Fruit fly (Drosophila melanogaster): ENCODE data around the gene CG16727.

Gene CG16727

dm6 chr3R:19659448-19659847 is 46.3 kb downstream of the CG16727 start, which contains the start of gene ort:
Gene ort (plus strand): TSS chr3R:19659748.
- TF ChIP-seq CG32121 (GFP tag; IDR thresholded peaks at IDR 0.05) (no peak), gl (tag; optimal IDR thresholded peaks at IDR 0.05) (no peak), Snoo (tag; optimal IDR thresholded peaks at IDR 0.05) (no peak), EcR (GFP tag; optimal IDR thresholded peaks at IDR 0.05) (no peak), D1 (tag; optimal IDR thresholded peaks at IDR 0.05) (no peak), CG34367 (tag; optimal IDR thresholded peaks at IDR 0.05) (no peak), CG10348 (GFP tag; IDR thresholded peaks at IDR 0.05) (no peak), Pif1A (GFP tag; optimal IDR thresholded peaks at IDR 0.05) (no peak), fd96Ca (GFP tag; IDR thresholded peaks at IDR 0.05) (no peak), CG8301 (tag; optimal IDR thresholded peaks at IDR 0.05) (no peak), CG17806 (tag; optimal IDR thresholded peaks at IDR 0.05) (no peak), Ets98B (GFP tag; IDR thresholded peaks at IDR 0.05) (no peak), CG12605 (GFP tag; IDR thresholded peaks at IDR 0.05) (no peak), Pif1B (GFP tag; optimal IDR thresholded peaks at IDR 0.05) (no peak)

- no peak for TF ChIP-seq gl (tag; optimal IDR thresholded peaks at IDR 0.05)
- TF ChIP-seq Pif1B (GFP tag; optimal IDR thresholded peaks at IDR 0.05): no peak
- TF ChIP-seq Pif1A (GFP tag; optimal IDR thresholded peaks at IDR 0.05): no peak
- TF ChIP-seq D1 (tag; optimal IDR thresholded peaks at IDR 0.05): no peak
- no peak for TF ChIP-seq CG9948 (tag; optimal IDR thresholded peaks at IDR 0.05)
- TF ChIP-seq CG8301 (tag; optimal IDR thresholded peaks at IDR 0.05): no peak
- TF ChIP-seq CG8159 (tag; optimal IDR thresholded peaks at IDR 0.05): no peak
- no peak for TF ChIP-seq CG14655 (GFP tag; optimal IDR thresholded peaks at IDR 0.05)
- no peak for TF ChIP-seq Snoo (tag; optimal IDR thresholded peaks at IDR 0.05)
- TF ChIP-seq CG15710 (tag; optimal IDR thresholded peaks at IDR 0.05): no peak
- TF ChIP-seq CG12605 (GFP tag; IDR thresholded peaks at IDR 0.05): no peak
- no peak for TF ChIP-seq CG32121 (GFP tag; IDR thresholded peaks at IDR 0.05)
- TF ChIP-seq rn (GFP tag; IDR thresholded peaks at IDR 0.05): no peak
These were observed 51.5 kb downstream of the CG16727 start, which contains the start of gene CG7432 for dm6 chr3R:19664713-19665112. Gene CG7432 (plus strand): TSS chr3R:19665007.

Measured in whole organism, pupa.